Fruit fly (Drosophila melanogaster) S2 (cell line): ENCODE measurements around the gene P5CDh2.

Experiments used
- CG8478 ChIP-seq: fragments of >200 bp; optimal IDR thresholded peaks from 2 replicates; lab custom pipeline; 2018
- CTCF ChIP-seq, 2 experiments: fragments of >200 bp; optimal IDR thresholded peaks; 2 replicates each; lab custom pipeline; 2018

DNA sequence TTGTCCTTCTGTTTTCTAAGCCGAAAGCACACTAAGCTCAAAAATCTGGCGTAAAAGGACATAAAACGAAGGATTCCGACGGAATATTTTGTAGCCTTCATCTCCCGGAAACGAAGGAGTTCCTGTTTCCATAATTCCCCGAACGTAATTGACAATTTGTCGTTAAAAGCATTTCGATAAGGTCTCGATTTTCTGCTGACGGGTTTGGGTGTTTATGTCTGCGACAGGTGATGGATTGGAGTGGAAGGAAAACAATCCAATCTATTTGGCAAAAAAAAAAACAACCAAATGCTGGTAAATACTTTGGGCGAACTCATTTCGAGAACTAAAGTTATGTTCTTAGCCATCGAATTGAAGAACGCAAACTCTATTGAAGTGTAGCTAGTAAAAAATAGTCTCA is 31.2 kb upstream of the P5CDh2 start, which contains the start of gene Gr93d:
- TF ChIP-seq CTCF (optimal IDR thresholded peaks at IDR 0.05; lab: Kevin White, UChicago) (no peak), CG8478 (lab: Kevin White, UChicago) (no peak)
